Worm (Caenorhabditis elegans): ENCODE data around the gene cyp-42A1.

Gene cyp-42A1

DNA sequence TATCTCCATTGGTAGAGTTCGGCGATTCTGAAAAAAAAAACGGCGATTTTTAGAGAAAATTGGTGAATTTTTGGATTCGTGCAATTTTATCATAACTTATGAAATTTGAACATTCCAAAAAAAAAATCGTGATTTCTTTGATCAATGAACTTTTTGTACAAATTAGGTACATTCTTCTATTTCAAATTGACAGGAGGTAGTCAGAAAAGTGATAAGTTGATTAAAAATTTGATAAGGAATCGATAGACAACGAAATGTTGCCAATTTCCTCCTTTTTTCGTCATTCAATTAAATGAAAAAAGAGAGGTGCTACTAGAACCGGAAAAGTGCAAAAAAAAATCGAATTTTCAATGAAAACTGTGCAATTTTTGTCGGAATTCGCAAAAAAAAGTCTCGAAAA, 40.9 kb upstream of the cyp-42A1 start:
- peak; percentile 76 for TF ChIP-seq elt-2 (tag; optimal IDR thresholded peaks at IDR 0.05)
- peak; percentile 2 for TF ChIP-seq pqm-1 (tag; optimal IDR thresholded peaks at IDR 0.05)
- TF ChIP-seq ztf-11 (tag; optimal IDR thresholded peaks at IDR 0.05) = no peak
- no peak for TF ChIP-seq nhr-76 (tag; optimal IDR thresholded peaks at IDR 0.05)

DNA sequence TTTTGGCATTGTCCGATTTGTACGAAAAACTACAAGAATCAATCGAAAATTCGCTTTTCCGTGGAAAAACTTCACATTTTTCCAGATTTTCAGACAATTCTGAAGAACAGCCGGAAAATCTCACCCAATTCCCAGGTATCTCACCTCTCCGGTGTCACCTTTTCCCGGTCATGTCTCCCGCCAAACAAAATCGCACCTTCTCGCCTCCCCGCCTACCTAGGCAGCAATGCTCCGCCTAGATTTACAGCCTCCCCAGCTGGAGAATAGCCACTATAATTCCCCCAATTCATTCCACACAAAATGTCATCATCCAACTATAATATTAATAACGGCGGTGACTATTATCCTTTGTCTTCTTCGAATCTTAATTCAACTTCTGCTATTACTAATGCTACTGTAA, 38.0 kb upstream of the cyp-42A1 start, which contains the start of gene ceh-51:
TSS of gene ceh-51 (plus strand) at position 301 of the 400 bp plus-strand sequence.
- TF ChIP-seq R02D3.7 (tag; optimal IDR thresholded peaks at IDR 0.05) (no peak), nhr-12 (tag; optimal IDR thresholded peaks at IDR 0.05) (no peak), nhr-28 (tag; optimal IDR thresholded peaks at IDR 0.05) (no peak), nfya-1 (tag; optimal IDR thresholded peaks at IDR 0.05; ENCODE audit: insufficient read depth) (no peak), pqm-1 (tag; optimal IDR thresholded peaks at IDR 0.05) (no peak), unc-39 (tag; optimal IDR thresholded peaks at IDR 0.05) (no peak)

DNA sequence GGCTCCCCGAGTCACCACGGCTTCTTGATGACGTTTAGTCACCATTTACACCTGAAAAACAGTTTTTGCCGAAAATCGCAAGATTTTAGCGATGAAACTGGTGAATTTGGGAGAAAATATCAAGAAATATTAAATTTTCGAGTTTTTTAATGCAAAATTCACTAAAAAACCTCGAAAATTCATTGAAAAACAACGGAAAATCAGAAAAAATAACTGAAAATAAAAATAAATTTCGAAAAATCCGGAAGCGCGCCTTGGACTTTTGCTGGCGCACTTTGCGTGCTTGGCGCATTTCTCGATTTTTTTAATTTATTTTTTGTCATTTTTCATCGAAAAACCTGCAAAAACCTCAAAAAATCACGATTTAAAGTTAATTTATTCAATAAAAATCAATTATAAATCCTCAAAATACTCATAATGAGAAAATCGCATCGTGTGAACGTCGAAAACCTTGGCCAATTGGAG, 16.9 kb upstream of the cyp-42A1 start, which contains the start of gene emb-4:
TSS of gene emb-4 (minus strand) at position 51 of the 465 bp plus-strand sequence.
- no peak for TF ChIP-seq egl-27 (tag; optimal IDR thresholded peaks at IDR 0.05)
- TF ChIP-seq lin-15B (tag; optimal IDR thresholded peaks at IDR 0.05) = peak; percentile 35
- peak; percentile 24 for TF ChIP-seq nhr-23 (tag; optimal IDR thresholded peaks at IDR 0.05)
- no peak for TF ChIP-seq nhr-25 (tag; optimal IDR thresholded peaks at IDR 0.05)
- TF ChIP-seq nhr-43 (tag; optimal IDR thresholded peaks at IDR 0.05; ENCODE audit: poor library complexity, severe bottlenecking) = no peak
- peak; percentile 29 for TF ChIP-seq snpc-4 (tag; optimal IDR thresholded peaks at IDR 0.05)
- no peak for TF ChIP-seq skn-1 (tag; optimal IDR thresholded peaks at IDR 0.05)
- TF ChIP-seq aly-2 (tag; optimal IDR thresholded peaks at IDR 0.05) = no peak
- peak; percentile 22 for TF ChIP-seq jun-1 (tag; optimal IDR thresholded peaks at IDR 0.05)
- TF ChIP-seq hmg-11 (tag; optimal IDR thresholded peaks at IDR 0.05) = peak; percentile 41
- TF ChIP-seq pha-4 (tag; optimal IDR thresholded peaks at IDR 0.05) = peak; percentile 42
- peak; percentile 50 for TF ChIP-seq nfya-1 (tag; optimal IDR thresholded peaks at IDR 0.05; ENCODE audit: insufficient read depth)
- TF ChIP-seq lsy-12 (tag; optimal IDR thresholded peaks at IDR 0.05) = peak; percentile 16

DNA sequence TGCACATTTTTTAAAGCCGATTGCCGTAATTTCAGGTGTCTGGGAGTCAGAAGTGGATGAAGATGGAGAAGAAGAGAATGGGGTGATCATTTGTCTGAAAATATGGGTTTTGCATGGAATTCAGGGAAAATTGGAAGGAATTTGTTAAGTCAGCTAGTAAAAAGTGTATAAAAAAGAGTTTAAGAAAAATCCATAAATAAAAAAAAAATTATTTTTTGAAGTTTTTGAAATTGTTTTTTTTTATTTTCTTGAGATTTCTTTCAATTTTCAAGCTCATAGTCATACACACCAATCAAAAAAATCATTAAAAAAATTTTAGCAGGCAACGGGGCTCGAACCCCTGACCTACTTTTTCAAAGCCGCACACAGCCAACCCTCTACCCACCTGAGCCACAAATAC, 11.4 kb upstream of the cyp-42A1 start, which contains the start of gene nhr-243:
TSS of gene nhr-243 (minus strand) at position 101 of the 400 bp plus-strand sequence.
- no peak for TF ChIP-seq jun-1 (tag; optimal IDR thresholded peaks at IDR 0.05)
- TF ChIP-seq elt-2 (tag; optimal IDR thresholded peaks at IDR 0.05) = no peak
- TF ChIP-seq lin-39 (tag; optimal IDR thresholded peaks at IDR 0.05) = no peak
- no peak for TF ChIP-seq egl-5 (tag; optimal IDR thresholded peaks at IDR 0.05)
- TF ChIP-seq R02D3.7 (tag; optimal IDR thresholded peaks at IDR 0.05) = no peak
- TF ChIP-seq pqm-1 (tag; optimal IDR thresholded peaks at IDR 0.05) = no peak
- no peak for TF ChIP-seq nhr-237 (tag; optimal IDR thresholded peaks at IDR 0.05)
- no peak for TF ChIP-seq nhr-76 (tag; optimal IDR thresholded peaks at IDR 0.05)
- TF ChIP-seq mml-1 (tag; optimal IDR thresholded peaks at IDR 0.05) = no peak
- TF ChIP-seq nhr-67 (tag; optimal IDR thresholded peaks at IDR 0.05) = no peak
- TF ChIP-seq sea-2 (GFP tag; optimal IDR thresholded peaks at IDR 0.05) = no peak
- TF ChIP-seq lin-15B (tag; optimal IDR thresholded peaks at IDR 0.05) = no peak

DNA sequence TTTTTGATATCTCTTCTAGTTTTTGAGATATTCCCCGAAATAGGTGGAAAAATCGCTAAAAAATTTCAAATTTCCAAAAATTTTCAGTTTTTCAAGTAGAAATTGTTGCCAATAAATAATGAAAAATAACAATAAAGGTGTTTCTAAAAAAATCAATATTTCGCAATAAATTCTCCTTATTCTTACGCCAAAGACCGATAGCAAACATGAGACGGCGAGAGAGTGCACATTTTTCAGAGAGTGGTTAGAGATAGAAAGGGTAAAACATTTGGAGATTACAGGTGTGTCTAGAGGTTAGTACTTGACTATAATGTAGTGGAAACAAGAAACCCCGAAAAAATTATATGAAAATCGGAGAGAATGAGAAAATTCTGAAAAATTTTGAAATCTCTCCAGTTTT, 10.3 kb upstream of the cyp-42A1 start:
- peak; percentile 54 for TF ChIP-seq pha-4 (tag; optimal IDR thresholded peaks at IDR 0.05)
- peak; percentile 56 for TF ChIP-seq ceh-28 (tag; optimal IDR thresholded peaks at IDR 0.05)
- TF ChIP-seq mdl-1 (tag; optimal IDR thresholded peaks at IDR 0.05) = no peak
- peak; percentile 42 for TF ChIP-seq pqm-1 (tag; optimal IDR thresholded peaks at IDR 0.05)
- no peak for TF ChIP-seq fkh-2 (tag; optimal IDR thresholded peaks at IDR 0.05)
- peak; percentile 51 for TF ChIP-seq elt-2 (tag; optimal IDR thresholded peaks at IDR 0.05)

DNA sequence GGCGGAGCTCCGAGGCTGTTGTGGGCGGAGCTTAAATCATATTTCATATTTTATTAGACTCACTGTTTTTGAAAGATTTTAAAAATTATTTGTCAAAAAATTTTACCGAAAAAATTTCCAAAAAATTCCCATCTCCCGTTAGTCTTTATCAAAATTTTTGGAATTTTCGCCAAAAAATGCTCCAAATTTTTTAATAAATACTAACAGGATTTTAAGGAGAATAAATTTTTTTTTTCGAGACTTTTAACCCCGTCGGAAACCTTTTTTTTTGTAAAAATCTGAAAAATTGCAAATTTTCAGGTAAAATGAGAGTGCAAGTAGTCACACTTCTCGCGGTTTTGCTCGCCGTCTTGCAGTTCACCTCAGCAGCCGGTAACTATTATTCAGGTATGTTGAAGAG, 8.4 kb upstream of the cyp-42A1 start, which contains the start of gene mihp-2:
TSS of gene mihp-2 (plus strand) at position 301 of the 400 bp plus-strand sequence.
- no peak for TF ChIP-seq ceh-28 (tag; optimal IDR thresholded peaks at IDR 0.05)
- no peak for TF ChIP-seq lsy-12 (tag; optimal IDR thresholded peaks at IDR 0.05)
- TF ChIP-seq pqm-1 (tag; optimal IDR thresholded peaks at IDR 0.05) = no peak
- no peak for TF ChIP-seq ZK546.5 (tag; optimal IDR thresholded peaks at IDR 0.05)
- no peak for TF ChIP-seq egl-27 (tag; optimal IDR thresholded peaks at IDR 0.05)

All from whole organism, L3 larva.